Worm (Caenorhabditis elegans) whole organism, L4 larva: ENCODE measurements around the gene C15H9.2.

Experiments
- D1046.2 ChIP-seq: fragments of 200-800 bp; sonication (Bioruptor generic); IDR thresholded peaks from 2 replicates; pipeline ENCODE4 v1.3.6; 2022; ENCODE audit warnings: missing genetic modification characterization, missing compliant biosample characterization
- F37D6.2 ChIP-seq: sonication (generic microtip); optimal IDR thresholded peaks from 2 replicates; lab custom pipeline; 2016; ENCODE audit warnings: mild to moderate bottlenecking, missing genetic modification characterization, missing compliant biosample characterization
- F44E2.7 ChIP-seq: fragments of 200-800 bp; sonication (Bioruptor generic); IDR thresholded peaks from 2 replicates; pipeline ENCODE4 v2.1.2; 2022; ENCODE audit warnings: missing genetic modification characterization, missing compliant biosample characterization
- F49E8.2 ChIP-seq: sonication (generic microtip); optimal IDR thresholded peaks from 2 replicates; lab custom pipeline; 2016; ENCODE audit warnings: missing compliant biosample characterization, mild to moderate bottlenecking, missing genetic modification characterization, borderline replicate concordance
- R02D3.7 ChIP-seq: fragments of 150-350 bp; sonication (generic microtip); optimal IDR thresholded peaks from 3 replicates; lab custom pipeline; 2014; ENCODE audit warnings: missing biosample characterization, missing genetic modification characterization
- T20F7.1 ChIP-seq: fragments of 200-800 bp; sonication (Bioruptor generic); optimal IDR thresholded peaks from 2 replicates; lab custom pipeline; 2018; ENCODE audit warnings: mild to moderate bottlenecking, missing genetic modification characterization, missing compliant biosample characterization
- T26A8.4 ChIP-seq: fragments of 200-800 bp; sonication (Bioruptor generic); IDR thresholded peaks from 2 replicates; pipeline ENCODE4 v1.3.6; 2022; ENCODE audit warnings: missing genetic modification characterization, missing compliant biosample characterization
- Y105C5A.15 ChIP-seq: fragments of 200-800 bp; sonication (Bioruptor generic); IDR thresholded peaks from 2 replicates; pipeline ENCODE4 v1.3.6; 2022; ENCODE audit warnings: missing genetic modification characterization, missing compliant biosample characterization
- Y48G9A.11 ChIP-seq: fragments of 200-800 bp; sonication (Bioruptor generic); IDR thresholded peaks from 2 replicates; pipeline ENCODE4 v1.3.6; 2022; ENCODE audit warnings: missing genetic modification reagents, missing genetic modification characterization, missing compliant biosample characterization
- Y5F2A.4 ChIP-seq: fragments of 200-800 bp; sonication (Bioruptor generic); optimal IDR thresholded peaks from 2 replicates; lab custom pipeline; 2018; ENCODE audit warnings: mild to moderate bottlenecking, missing genetic modification characterization, missing compliant biosample characterization
- Y75B8A.6 ChIP-seq: fragments of 200-800 bp; sonication (Bioruptor generic); IDR thresholded peaks from 2 replicates; pipeline ENCODE4 v1.3.6; 2022; ENCODE audit warnings: missing genetic modification reagents, missing genetic modification characterization, missing compliant biosample characterization
- ZK337.2 ChIP-seq: fragments of 200-800 bp; sonication (Bioruptor generic); IDR thresholded peaks from 2 replicates; pipeline ENCODE4 v1.3.6; 2022; ENCODE audit warnings: missing genetic modification reagents, missing genetic modification characterization, missing compliant biosample characterization
- ama-1 ChIP-seq: fragments of 150-350 bp; optimal IDR thresholded peaks from 2 replicates; lab custom pipeline; 2014; ENCODE audit warnings: inconsistent platforms, mixed read lengths
- arid-1 ChIP-seq: fragments of 200-800 bp; sonication (Bioruptor generic); conservative IDR thresholded peaks from 2 replicates; pipeline ENCODE4 v1.3.6; 2022; ENCODE audit warnings: missing genetic modification reagents, missing genetic modification characterization, missing compliant biosample characterization
- ceh-82 ChIP-seq: sonication (generic microtip); optimal IDR thresholded peaks from 2 replicates; lab custom pipeline; 2017; ENCODE audit warnings: missing biosample characterization, missing genetic modification characterization
- cey-2 ChIP-seq: sonication (generic microtip); optimal IDR thresholded peaks from 3 replicates; lab custom pipeline; 2017; ENCODE audit warnings: missing genetic modification characterization, mild to moderate bottlenecking, missing compliant biosample characterization, antibody characterized with exemption, borderline replicate concordance; ENCODE audit not compliant: insufficient read depth
- ctbp-1 ChIP-seq: fragments of 200-800 bp; sonication (Bioruptor generic); IDR thresholded peaks from 2 replicates; pipeline ENCODE4 v1.3.6; 2022; ENCODE audit warnings: missing genetic modification reagents, missing genetic modification characterization, missing compliant biosample characterization
- daf-12 ChIP-seq: fragments of 150-350 bp; optimal IDR thresholded peaks from 2 replicates; lab custom pipeline; 2014; ENCODE audit warnings: missing biosample characterization, missing genetic modification reagents, missing genetic modification characterization
- daf-19 ChIP-seq: fragments of 200-800 bp; sonication (Bioruptor generic); conservative IDR thresholded peaks from 2 replicates; pipeline ENCODE4 v1.3.6; 2022; ENCODE audit warnings: missing genetic modification characterization, missing compliant biosample characterization
- dmd-8 ChIP-seq: fragments of 200-800 bp; sonication (Bioruptor generic); IDR thresholded peaks from 2 replicates; pipeline ENCODE4 v1.3.6; 2022; ENCODE audit warnings: missing genetic modification characterization, missing compliant biosample characterization
- duxl-1 ChIP-seq: sonication (generic microtip); optimal IDR thresholded peaks from 2 replicates; lab custom pipeline; 2016; ENCODE audit warnings: mild to moderate bottlenecking, missing genetic modification characterization, moderate library complexity, missing compliant biosample characterization; ENCODE audit not compliant: poor library complexity
- fos-1 ChIP-seq: fragments of 150-350 bp; optimal IDR thresholded peaks from 2 replicates; lab custom pipeline; 2014; ENCODE audit warnings: missing biosample characterization, missing genetic modification characterization
- hmg-1.1 ChIP-seq: fragments of 200-800 bp; sonication (Bioruptor generic); IDR thresholded peaks from 2 replicates; pipeline ENCODE4 v1.3.6; 2022; ENCODE audit warnings: missing genetic modification reagents, missing genetic modification characterization, missing compliant biosample characterization
- lin-13 ChIP-seq: fragments of 150-350 bp; optimal IDR thresholded peaks from 2 replicates; lab custom pipeline; 2014; ENCODE audit warnings: missing biosample characterization, missing genetic modification reagents, missing genetic modification characterization
- lir-3 ChIP-seq: sonication (generic microtip); optimal IDR thresholded peaks from 2 replicates; lab custom pipeline; 2016; ENCODE audit warnings: mild to moderate bottlenecking, missing genetic modification characterization, missing compliant biosample characterization
- lsy-2 ChIP-seq, 2 experiments: fragments of 150-350 bp in 1 of 2; sonication (generic microtip) in 1 of 2; optimal IDR thresholded peaks; 2 replicates each; lab custom pipeline; 2014 to 2017; ENCODE audit warnings: missing biosample characterization in 2 of 2, missing genetic modification characterization in 2 of 2
- madf-5 ChIP-seq, 2 experiments: fragments of 200-800 bp; sonication (Bioruptor generic); IDR thresholded peaks; 2 replicates each; pipeline ENCODE4 v1.3.6; 2022; ENCODE audit warnings: missing compliant biosample characterization in 2 of 2, missing genetic modification characterization in 2 of 2
- madf-9 ChIP-seq: fragments of 200-800 bp; sonication (Bioruptor generic); conservative IDR thresholded peaks from 2 replicates; pipeline ENCODE4 v1.3.6; 2022; ENCODE audit warnings: missing genetic modification reagents, missing genetic modification characterization, missing compliant biosample characterization
- mdt-29 ChIP-seq: fragments of 200-800 bp; sonication (Bioruptor generic); IDR thresholded peaks from 2 replicates; pipeline ENCODE4 v1.3.6; 2022; ENCODE audit warnings: missing genetic modification reagents, missing genetic modification characterization, missing compliant biosample characterization
- mep-1 ChIP-seq: fragments of 150-350 bp; sonication (generic microtip); optimal IDR thresholded peaks from 3 replicates; lab custom pipeline; 2014; ENCODE audit warnings: missing biosample characterization, missing genetic modification characterization
- mxl-2 ChIP-seq: fragments of 200-800 bp; sonication (Bioruptor generic); conservative IDR thresholded peaks from 2 replicates; pipeline ENCODE4 v1.3.6; 2022; ENCODE audit warnings: missing genetic modification reagents, missing genetic modification characterization, missing compliant biosample characterization
- mxl-3 ChIP-seq: fragments of 200-800 bp; sonication (Bioruptor generic); optimal IDR thresholded peaks from 2 replicates; lab custom pipeline; 2018; ENCODE audit warnings: mild to moderate bottlenecking, missing genetic modification characterization, missing compliant biosample characterization
- nhr-111 ChIP-seq: fragments of 200-800 bp; sonication (Bioruptor generic); optimal IDR thresholded peaks from 2 replicates; lab custom pipeline; 2018; ENCODE audit warnings: mild to moderate bottlenecking, missing genetic modification characterization, missing compliant biosample characterization
- nhr-25 ChIP-seq: sonication (generic microtip); optimal IDR thresholded peaks from 2 replicates; lab custom pipeline; 2017; ENCODE audit warnings: missing genetic modification characterization, mild to moderate bottlenecking, missing compliant biosample characterization, antibody characterized with exemption, moderate library complexity, borderline replicate concordance; ENCODE audit not compliant: insufficient read depth
- nhr-28 ChIP-seq: fragments of 150-350 bp; optimal IDR thresholded peaks from 2 replicates; lab custom pipeline; 2014; ENCODE audit warnings: missing biosample characterization, missing genetic modification characterization
- nhr-41 ChIP-seq: fragments of 200-800 bp; sonication (Bioruptor generic); IDR thresholded peaks from 2 replicates; pipeline ENCODE4 v1.3.6; 2022; ENCODE audit warnings: missing genetic modification reagents, missing genetic modification characterization, missing compliant biosample characterization
- nhr-76 ChIP-seq: fragments of 150-350 bp; optimal IDR thresholded peaks from 2 replicates; lab custom pipeline; 2014; ENCODE audit warnings: missing biosample characterization, missing genetic modification characterization
- nhr-77 ChIP-seq: fragments of 150-350 bp; optimal IDR thresholded peaks from 2 replicates; lab custom pipeline; 2014; ENCODE audit warnings: missing biosample characterization, missing genetic modification characterization
- pha-4 ChIP-seq, 2 experiments: fragments of 150-350 bp in 1 of 2; fragments of 200-800 bp in 1 of 2; sonication (Bioruptor generic) in 1 of 2; IDR thresholded peaks in 1 of 2; optimal IDR thresholded peaks in 1 of 2; 2 replicates each; pipeline versions ENCODE4 v1.3.6 to Lab custom; 2014 to 2022; ENCODE audit warnings: missing genetic modification characterization in 2 of 2, missing genetic modification reagents in 2 of 2, missing biosample characterization in 1 of 2, missing compliant biosample characterization in 1 of 2
- php-3 ChIP-seq: fragments of 200-800 bp; sonication (Bioruptor generic); IDR thresholded peaks from 2 replicates; pipeline ENCODE4 v1.3.6; 2022; ENCODE audit warnings: missing genetic modification reagents, missing genetic modification characterization, missing compliant biosample characterization
- pqm-1 ChIP-seq: sonication (generic microtip); optimal IDR thresholded peaks from 2 replicates; lab custom pipeline; 2017; ENCODE audit warnings: missing biosample characterization, missing genetic modification characterization
- skn-1 ChIP-seq: fragments of 150-350 bp; optimal IDR thresholded peaks from 2 replicates; lab custom pipeline; 2014; ENCODE audit warnings: missing biosample characterization, missing genetic modification characterization
- snpc-1.2 ChIP-seq: fragments of 200-800 bp; sonication (Bioruptor generic); IDR thresholded peaks from 2 replicates; pipeline ENCODE4 v1.3.6; 2022; ENCODE audit warnings: missing genetic modification reagents, missing genetic modification characterization, missing compliant biosample characterization
- spr-1 ChIP-seq: sonication (generic microtip); optimal IDR thresholded peaks from 2 replicates; lab custom pipeline; 2016; ENCODE audit warnings: mild to moderate bottlenecking, missing genetic modification characterization, missing compliant biosample characterization
- tag-97 ChIP-seq: fragments of 200-800 bp; sonication (Bioruptor generic); IDR thresholded peaks from 2 replicates; pipeline ENCODE4 v1.3.6; 2022; ENCODE audit warnings: missing genetic modification characterization, missing compliant biosample characterization
- unc-39 ChIP-seq: sonication (generic microtip); optimal IDR thresholded peaks from 2 replicates; lab custom pipeline; 2017; ENCODE audit warnings: missing biosample characterization, missing genetic modification characterization
- vab-7 ChIP-seq: fragments of 200-800 bp; sonication (Bioruptor generic); IDR thresholded peaks from 2 replicates; pipeline ENCODE4 v1.3.6; 2022; ENCODE audit warnings: missing genetic modification reagents, missing genetic modification characterization, missing compliant biosample characterization
- zag-1 ChIP-seq: fragments of 150-350 bp; optimal IDR thresholded peaks from 2 replicates; lab custom pipeline; 2014; ENCODE audit warnings: missing biosample characterization, missing genetic modification characterization
- zfp-2 ChIP-seq: sonication (generic microtip); optimal IDR thresholded peaks from 2 replicates; lab custom pipeline; 2016; ENCODE audit warnings: mild to moderate bottlenecking, missing genetic modification characterization, missing compliant biosample characterization
- zip-11 ChIP-seq: fragments of 200-800 bp; sonication (Bioruptor generic); IDR thresholded peaks from 2 replicates; pipeline ENCODE4 v1.3.6; 2022; ENCODE audit warnings: missing genetic modification characterization, missing compliant biosample characterization

Gene C15H9.2

ce11 chrX:6091967-6092366 is 26.4 kb upstream of the C15H9.2 start, which contains the start of gene hsp-3 (continued):
- TF ChIP-seq daf-19 (GFP tag; lab: Robert Waterston, UW) (no peak), zfp-2 (tag; lab: Kevin White, UChicago) (peak; percentile 74), daf-12 (tag; lab: Kevin White, UChicago) (no peak), ctbp-1 (GFP tag; lab: Robert Waterston, UW) (peak; percentile 95), spr-1 (tag; lab: Kevin White, UChicago) (peak; percentile 88), madf-5 (GFP tag; IDR thresholded peaks at IDR 0.05; lab: Robert Waterston, UW) (0 out of 4 replicates have a peak, but pooled peaks of 1 of the 2 experiments have one; percentile 28), nhr-25 (peak; percentile 98), unc-39 (no peak), cey-2 (tag; lab: Kevin White, UChicago) (no peak), Y5F2A.4 (GFP tag; lab: Kevin White, UChicago) (peak; percentile 43), lsy-2 (tag; optimal IDR thresholded peaks at IDR 0.05; lab: Kevin White, UChicago) (peak; percentile 90 to 96), T26A8.4 (GFP tag; lab: Robert Waterston, UW) (peak; percentile 95), D1046.2 (GFP tag; lab: Robert Waterston, UW) (peak; percentile 95), skn-1 (no peak), tag-97 (GFP tag; lab: Robert Waterston, UW) (no peak), nhr-76 (tag; lab: Kevin White, UChicago) (no peak), nhr-111 (GFP tag; lab: Kevin White, UChicago) (no peak), dmd-8 (GFP tag; lab: Robert Waterston, UW) (no peak), mxl-2 (peak; percentile 67), madf-9 (GFP tag; lab: Robert Waterston, UW) (peak; percentile 94), ZK337.2 (GFP tag; lab: Robert Waterston, UW) (no peak), F44E2.7 (GFP tag; lab: Robert Waterston, UW) (0 out of 2 replicates have a peak, but pooled peaks have one; percentile 42), nhr-28 (tag; lab: Kevin White, UChicago) (peak; percentile 92), pqm-1 (tag; lab: Kevin White, UChicago) (peak; percentile 32), R02D3.7 (tag; lab: Kevin White, UChicago) (no peak), nhr-41 (peak; percentile 97), php-3 (GFP tag; lab: Robert Waterston, UW) (peak; percentile 95), mdt-29 (GFP tag; lab: Robert Waterston, UW) (peak; percentile 95), duxl-1 (tag; lab: Kevin White, UChicago) (peak; percentile 86), ceh-82 (tag; lab: Kevin White, UChicago) (no peak), hmg-1.1 (peak; percentile 98), pha-4 (GFP tag; IDR thresholded peaks at IDR 0.05; lab: Robert Waterston, UW) (peak; percentile 96), pha-4 (tag; optimal IDR thresholded peaks at IDR 0.05; lab: Kevin White, UChicago) (no peak), arid-1 (GFP tag; lab: Robert Waterston, UW) (peak; percentile 97), snpc-1.2 (GFP tag; lab: Robert Waterston, UW) (no peak), Y105C5A.15 (GFP tag; lab: Robert Waterston, UW) (no peak), lin-13 (peak; percentile 96), zip-11 (GFP tag; lab: Robert Waterston, UW) (0 out of 2 replicates have a peak, but pooled peaks have one; percentile 15), nhr-77 (peak; percentile 89), Y75B8A.6 (GFP tag; lab: Robert Waterston, UW) (peak; percentile 56; the same call in 1 of the 2 replicates), ama-1 (lab: Kevin White, UChicago) (no peak), T20F7.1 (GFP tag; lab: Kevin White, UChicago) (peak; percentile 90), vab-7 (GFP tag; lab: Robert Waterston, UW) (peak; percentile 83), mxl-3 (GFP tag; lab: Kevin White, UChicago) (peak; percentile 95), lir-3 (tag; lab: Kevin White, UChicago) (peak; percentile 63), mep-1 (peak; percentile 97), Y48G9A.11 (GFP tag; lab: Robert Waterston, UW) (peak; percentile 47; the same call in 1 of the 2 replicates), zag-1 (tag; lab: Kevin White, UChicago) (peak; percentile 27), fos-1 (tag; lab: Kevin White, UChicago) (peak; percentile 29), F37D6.2 (tag; lab: Kevin White, UChicago) (peak; percentile 92), F49E8.2 (tag; lab: Kevin White, UChicago) (no peak)
